Fruit fly (Drosophila melanogaster): ENCODE measurements around the gene moi.
A peak's percentile ranks its signal among the peaks of the same experiment; 100 is the strongest.

moi gene

DNA sequence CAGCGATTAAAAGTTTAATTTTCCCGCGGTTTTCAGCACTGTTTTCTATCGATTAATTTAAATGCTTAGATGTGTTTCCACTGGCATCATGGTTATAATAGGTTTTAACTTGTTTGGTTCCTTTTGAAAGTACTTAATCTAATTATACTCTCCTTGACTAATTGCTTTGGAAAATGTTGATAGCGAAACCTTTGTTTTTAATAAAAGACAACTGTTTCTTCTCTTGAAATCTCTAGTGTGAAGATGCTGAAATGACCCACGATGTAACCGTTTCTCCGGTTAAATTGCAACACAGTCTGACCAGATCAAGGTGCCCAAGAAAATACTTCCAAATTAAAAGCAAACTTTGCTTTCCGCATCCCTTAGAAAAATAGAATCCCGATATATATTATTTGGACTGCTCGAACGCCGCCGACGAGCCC lies 43.6 kb downstream of the moi start, which contains the start of gene Dlc90F (continued):
- TF ChIP-seq CG1603 (tag; optimal IDR thresholded peaks at IDR 0.05) (peak; percentile 75), her (GFP tag; optimal IDR thresholded peaks at IDR 0.05) (peak; percentile 54), pb (GFP tag; optimal IDR thresholded peaks at IDR 0.05) (peak; percentile 67), twi (tag; optimal IDR thresholded peaks at IDR 0.05) (peak; percentile 67), MBD-R2 (GFP tag; IDR thresholded peaks at IDR 0.05) (no peak; the same call in none of the 2 replicates), dysf (GFP tag; IDR thresholded peaks at IDR 0.05) (peak; percentile 86), zf30C (GFP tag; optimal IDR thresholded peaks at IDR 0.05) (no peak), Dll (GFP tag; IDR thresholded peaks at IDR 0.05; ENCODE audit: partially characterized antibody) (peak; percentile 65; the same call in 2 of the 4 replicates), sens (GFP tag) (peak; percentile 96), fd3F (GFP tag; optimal IDR thresholded peaks at IDR 0.05) (peak; percentile 64), eyg (GFP tag; optimal IDR thresholded peaks at IDR 0.05) (peak; percentile 78), CG15696 (tag; optimal IDR thresholded peaks at IDR 0.05) (peak; percentile 62), CG3163 (GFP tag; optimal IDR thresholded peaks at IDR 0.05) (peak; percentile 55), Drgx (GFP tag; IDR thresholded peaks at IDR 0.05) (peak; percentile 68), CG4360 (GFP tag; IDR thresholded peaks at IDR 0.05) (no peak), CG8478 (optimal IDR thresholded peaks at IDR 0.05) (no peak), cad (GFP tag; optimal IDR thresholded peaks at IDR 0.05) (no peak), CG30020 (tag; optimal IDR thresholded peaks at IDR 0.05) (peak; percentile 84), Eip74EF (GFP tag; optimal IDR thresholded peaks at IDR 0.05) (peak in 1 of 2 experiments; percentile 68), sisA (GFP tag; IDR thresholded peaks at IDR 0.05) (peak; percentile 80), kni (GFP tag; optimal IDR thresholded peaks at IDR 0.05) (no peak), ems (GFP tag; optimal IDR thresholded peaks at IDR 0.05) (no peak), CG9876 (GFP tag; optimal IDR thresholded peaks at IDR 0.05) (peak; percentile 82), Nf-YA (GFP tag; IDR thresholded peaks at IDR 0.05) (no peak), dpn (GFP tag; optimal IDR thresholded peaks at IDR 0.05) (peak; percentile 76 to 85), CG9932 (GFP tag; IDR thresholded peaks at IDR 0.05) (peak; percentile 88), insv (GFP tag; optimal IDR thresholded peaks at IDR 0.05) (peak in 1 of 2 experiments; percentile 19), CG31224 (GFP tag; IDR thresholded peaks at IDR 0.05) (peak; percentile 71), CG17385 (GFP tag; optimal IDR thresholded peaks at IDR 0.05) (peak; percentile 32), jing (GFP tag; optimal IDR thresholded peaks at IDR 0.05) (peak; percentile 58), stc (GFP tag; IDR thresholded peaks at IDR 0.05) (peak; percentile 70; the same call in 1 of the 2 replicates), CG13424 (tag; optimal IDR thresholded peaks at IDR 0.05) (peak; percentile 83), Deaf1 (tag; optimal IDR thresholded peaks at IDR 0.05) (peak; percentile 26), kah (GFP tag; optimal IDR thresholded peaks at IDR 0.05) (no peak), jumu (GFP tag; optimal IDR thresholded peaks at IDR 0.05) (peak; percentile 78), Six4 (GFP tag; optimal IDR thresholded peaks at IDR 0.05) (peak; percentile 38), Sry-β (GFP tag; optimal IDR thresholded peaks at IDR 0.05) (no peak), ranshi (GFP tag; IDR thresholded peaks at IDR 0.05) (peak; percentile 72; the same call in 1 of the 2 replicates), CG8290 (GFP tag; optimal IDR thresholded peaks at IDR 0.05) (peak; percentile 55), CG8290 (tag; optimal IDR thresholded peaks at IDR 0.05) (peak; percentile 54 to 64), zen2 (GFP tag; IDR thresholded peaks at IDR 0.05; ENCODE audit: partially characterized antibody) (no peak), CG30431 (GFP tag; optimal IDR thresholded peaks at IDR 0.05) (peak; percentile 61), oc (tag; optimal IDR thresholded peaks at IDR 0.05) (no peak), kay (GFP tag; optimal IDR thresholded peaks at IDR 0.05) (peak; percentile 88), stwl (tag; optimal IDR thresholded peaks at IDR 0.05) (peak; percentile 87), CG11247 (GFP tag; IDR thresholded peaks at IDR 0.05) (peak; percentile 82), Meics (GFP tag; optimal IDR thresholded peaks at IDR 0.05) (peak; percentile 47), Hey (tag; optimal IDR thresholded peaks at IDR 0.05) (no peak), Hsf (GFP tag; optimal IDR thresholded peaks at IDR 0.05) (peak; percentile 88), Hr39 (optimal IDR thresholded peaks at IDR 0.05) (no peak), CG13296 (GFP tag; optimal IDR thresholded peaks at IDR 0.05) (no peak), CG4617 (GFP tag; optimal IDR thresholded peaks at IDR 0.05; ENCODE audit: borderline replicate concordance) (peak; percentile 20)

All from whole organism, embryonic.